Fruit fly (Drosophila melanogaster) whole organism, embryonic: ENCODE results near the gene tw.
A peak's percentile ranks its signal among the peaks of the same experiment; 100 is the strongest.

ENCODE experiments used
- Adf1 ChIP-seq: fragments of 200-800 bp; sonication (Bioruptor generic); IDR thresholded peaks from 2 replicates; pipeline ENCODE4 v1.3.6; 2022; ENCODE audit warnings: missing biosample characterization, missing genetic modification characterization
- Aef1 ChIP-seq: fragments of 200-800 bp; sonication (Bioruptor generic); IDR thresholded peaks from 3 replicates; pipeline ENCODE4 v1.3.6; 2022; ENCODE audit warnings: missing biosample characterization, missing genetic modification characterization
- Atf6 ChIP-seq: fragments of 200-800 bp; sonication (Bioruptor generic); IDR thresholded peaks from 2 replicates; pipeline ENCODE4 v1.3.6; 2022; ENCODE audit warnings: missing biosample characterization, missing genetic modification characterization
- CG10147 ChIP-seq: fragments of 200-800 bp; sonication (Bioruptor generic); optimal IDR thresholded peaks from 2 replicates; lab custom pipeline; 2019; ENCODE audit warnings: missing biosample characterization, mild to moderate bottlenecking, missing genetic modification characterization, moderate library complexity
- CG10462 ChIP-seq: fragments of 200-800 bp; sonication (Bioruptor generic); optimal IDR thresholded peaks from 2 replicates; lab custom pipeline; 2016; ENCODE audit warnings: missing biosample characterization, missing genetic modification characterization
- CG10565 ChIP-seq: fragments of 200-800 bp; sonication (Bioruptor generic); optimal IDR thresholded peaks from 3 replicates; lab custom pipeline; 2016; ENCODE audit warnings: missing biosample characterization, mild to moderate bottlenecking, missing genetic modification characterization
- CG11085 ChIP-seq: fragments of 200-800 bp; sonication (Bioruptor generic); IDR thresholded peaks from 2 replicates; pipeline ENCODE4 v1.3.6; 2022; ENCODE audit warnings: missing biosample characterization, missing genetic modification characterization
- CG11093 ChIP-seq: fragments of 200-800 bp; sonication (Bioruptor generic); IDR thresholded peaks from 3 replicates; pipeline ENCODE4 v1.3.6; 2022; ENCODE audit warnings: missing biosample characterization, missing genetic modification characterization
- CG13775 ChIP-seq: fragments of 200-800 bp; sonication (Bioruptor generic); optimal IDR thresholded peaks from 3 replicates; lab custom pipeline; 2017; ENCODE audit warnings: missing biosample characterization, mild to moderate bottlenecking, missing genetic modification characterization
- CG13894 ChIP-seq: fragments of 200-800 bp; sonication (Bioruptor generic); optimal IDR thresholded peaks from 3 replicates; lab custom pipeline; 2018; ENCODE audit warnings: missing biosample characterization, mild to moderate bottlenecking, missing genetic modification characterization, moderate library complexity
- CG14014 ChIP-seq: fragments of 200-800 bp; sonication (Bioruptor generic); IDR thresholded peaks from 2 replicates; pipeline ENCODE4 v1.3.6; 2022; ENCODE audit warnings: missing biosample characterization, missing genetic modification characterization
- CG15479 ChIP-seq: fragments of 200-800 bp; sonication (Bioruptor generic); optimal IDR thresholded peaks from 3 replicates; lab custom pipeline; 2019; ENCODE audit warnings: missing biosample characterization, mild to moderate bottlenecking, missing genetic modification characterization, moderate library complexity
- CG1647 ChIP-seq: fragments of 200-800 bp; sonication (Bioruptor generic); optimal IDR thresholded peaks from 3 replicates; lab custom pipeline; 2016; ENCODE audit warnings: missing biosample characterization, missing genetic modification characterization
- CG16779 ChIP-seq: fragments of 200-800 bp; sonication (Bioruptor generic); IDR thresholded peaks from 2 replicates; pipeline ENCODE4 v1.3.6; 2022; ENCODE audit warnings: missing biosample characterization, missing genetic modification characterization
- CG32532 ChIP-seq: fragments of 200-800 bp; sonication (Bioruptor generic); IDR thresholded peaks from 2 replicates; pipeline ENCODE4 v1.3.6; 2022; ENCODE audit warnings: missing biosample characterization, missing genetic modification characterization
- CG34376 ChIP-seq: fragments of 200-800 bp; sonication (Bioruptor generic); optimal IDR thresholded peaks from 2 replicates; lab custom pipeline; 2018; ENCODE audit warnings: missing biosample characterization, mild to moderate bottlenecking, missing genetic modification characterization
- CG34422 ChIP-seq: fragments of 200-800 bp; sonication (Bioruptor generic); IDR thresholded peaks from 3 replicates; pipeline ENCODE4 v1.3.6; 2022; ENCODE audit warnings: missing biosample characterization, missing genetic modification characterization
- CG3995 ChIP-seq: fragments of 200-800 bp; sonication (Bioruptor generic); optimal IDR thresholded peaks from 3 replicates; lab custom pipeline; 2016; ENCODE audit warnings: missing biosample characterization, missing genetic modification characterization
- CG4404 ChIP-seq: fragments of 200-800 bp; sonication (Bioruptor generic); IDR thresholded peaks from 2 replicates; pipeline ENCODE4 v1.3.6; 2022; ENCODE audit warnings: missing biosample characterization, missing genetic modification characterization
- CG5953 ChIP-seq: fragments of 200-800 bp; sonication (Bioruptor generic); IDR thresholded peaks from 2 replicates; pipeline ENCODE4 v1.3.6; 2022; ENCODE audit warnings: missing biosample characterization, missing genetic modification characterization
- CG6175 ChIP-seq: fragments of 200-800 bp; sonication (Bioruptor generic); IDR thresholded peaks from 3 replicates; pipeline ENCODE4 v1.3.6; 2022; ENCODE audit warnings: missing biosample characterization, missing genetic modification characterization
- CG6765 ChIP-seq: fragments of 200-800 bp; sonication (Bioruptor generic); optimal IDR thresholded peaks from 3 replicates; lab custom pipeline; 2017; ENCODE audit warnings: missing biosample characterization, mild to moderate bottlenecking, missing genetic modification characterization
- CG9797 ChIP-seq: fragments of 200-800 bp; sonication (Bioruptor generic); optimal IDR thresholded peaks from 3 replicates; lab custom pipeline; 2018; ENCODE audit warnings: missing biosample characterization, mild to moderate bottlenecking, missing genetic modification characterization
- D19B ChIP-seq: fragments of 200-800 bp; sonication (Bioruptor generic); optimal IDR thresholded peaks from 2 replicates; lab custom pipeline; 2017; ENCODE audit warnings: missing biosample characterization, mild to moderate bottlenecking, missing genetic modification characterization
- Dip3 ChIP-seq: fragments of 200-800 bp; sonication (Bioruptor generic); optimal IDR thresholded peaks from 3 replicates; lab custom pipeline; 2016; ENCODE audit warnings: missing biosample characterization, missing genetic modification characterization
- E2f2 ChIP-seq: fragments of 200-800 bp; sonication (Bioruptor generic); IDR thresholded peaks from 2 replicates; pipeline ENCODE4 v1.3.6; 2022; ENCODE audit warnings: missing biosample characterization, missing genetic modification characterization
- Lpt ChIP-seq: fragments of >200 bp; optimal IDR thresholded peaks from 2 replicates; lab custom pipeline; 2018; ENCODE audit warnings: missing biosample characterization, missing genetic modification characterization
- Myb ChIP-seq: fragments of 200-800 bp; sonication (Bioruptor generic); optimal IDR thresholded peaks from 2 replicates; lab custom pipeline; 2016; ENCODE audit warnings: missing biosample characterization, missing genetic modification characterization
- NK7.1 ChIP-seq: fragments of 200-800 bp; sonication (Bioruptor generic); optimal IDR thresholded peaks from 3 replicates; lab custom pipeline; 2016; ENCODE audit warnings: missing biosample characterization, missing genetic modification characterization
- Nf-YB ChIP-seq: fragments of 200-800 bp; sonication (Bioruptor generic); optimal IDR thresholded peaks from 3 replicates; lab custom pipeline; 2019; ENCODE audit warnings: missing biosample characterization, mild to moderate bottlenecking, missing genetic modification characterization, moderate library complexity
- Ptx1 ChIP-seq: fragments of 200-800 bp; sonication (Bioruptor generic); IDR thresholded peaks from 2 replicates; pipeline ENCODE4 v1.3.6; 2022; ENCODE audit warnings: missing biosample characterization, missing genetic modification characterization
- Ssrp ChIP-seq: fragments of 200-800 bp; sonication (Bioruptor generic); optimal IDR thresholded peaks from 2 replicates; lab custom pipeline; 2018; ENCODE audit warnings: missing biosample characterization, mild to moderate bottlenecking, missing genetic modification characterization, moderate library complexity
- Taf1 ChIP-seq: fragments of 200-800 bp; sonication (Bioruptor generic); IDR thresholded peaks from 2 replicates; pipeline ENCODE4 v1.3.6; 2022; ENCODE audit warnings: missing biosample characterization, missing genetic modification characterization
- Tbp ChIP-seq: fragments of >200 bp; optimal IDR thresholded peaks from 2 replicates; lab custom pipeline; 2018; ENCODE audit warnings: missing biosample characterization, missing genetic modification characterization
- Xrp1 ChIP-seq: fragments of 200-800 bp; sonication (Bioruptor generic); IDR thresholded peaks from 2 replicates; pipeline ENCODE4 v1.3.6; 2022; ENCODE audit warnings: missing biosample characterization, missing genetic modification characterization
- al ChIP-seq: fragments of 200-800 bp; sonication (Bioruptor generic); IDR thresholded peaks from 2 replicates; pipeline ENCODE4 v1.3.6; 2022; ENCODE audit warnings: missing biosample characterization, missing genetic modification characterization
- ap ChIP-seq: fragments of 200-800 bp; sonication (Bioruptor generic); IDR thresholded peaks from 2 replicates; pipeline ENCODE4 v1.3.6; 2022; ENCODE audit warnings: missing biosample characterization, missing genetic modification characterization
- bowl ChIP-seq: fragments of 200-800 bp; sonication (Bioruptor generic); IDR thresholded peaks from 2 replicates; pipeline ENCODE4 v1.3.6; 2022; ENCODE audit warnings: missing biosample characterization, missing genetic modification characterization
- eve ChIP-seq, 2 experiments: fragments of >200 bp; optimal IDR thresholded peaks; 2 replicates each; lab custom pipeline; 2017; ENCODE audit warnings: missing biosample characterization in 2 of 2, missing genetic modification characterization in 2 of 2
- grau ChIP-seq: fragments of 200-800 bp; optimal IDR thresholded peaks from 3 replicates; lab custom pipeline; 2019; ENCODE audit warnings: missing biosample characterization, mild to moderate bottlenecking, missing genetic modification characterization, moderate library complexity
- gro ChIP-seq: fragments of 200-800 bp; sonication (Bioruptor generic); optimal IDR thresholded peaks from 2 replicates; lab custom pipeline; 2016; ENCODE audit warnings: missing biosample characterization, missing genetic modification characterization
- gsb ChIP-seq: fragments of 200-800 bp; sonication (Bioruptor generic); IDR thresholded peaks from 2 replicates; pipeline ENCODE4 v1.3.6; 2022; ENCODE audit warnings: missing biosample characterization, missing genetic modification characterization
- hbn ChIP-seq: fragments of 200-800 bp; sonication (Bioruptor generic); IDR thresholded peaks from 2 replicates; pipeline ENCODE4 v1.3.6; 2022; ENCODE audit warnings: missing biosample characterization, missing genetic modification characterization; ENCODE audit not compliant: partially characterized antibody
- kah ChIP-seq: fragments of 200-800 bp; sonication (Bioruptor generic); optimal IDR thresholded peaks from 2 replicates; lab custom pipeline; 2018; ENCODE audit warnings: missing biosample characterization, mild to moderate bottlenecking, missing genetic modification characterization
- otp ChIP-seq: fragments of 200-800 bp; sonication (Bioruptor generic); IDR thresholded peaks from 3 replicates; pipeline ENCODE4, ENCODE4 v1.3.6; 2022; ENCODE audit warnings: missing biosample characterization, missing genetic modification characterization
- pan ChIP-seq, 4 experiments: fragments of >200 bp in 3 of 4; fragments of 200-800 bp in 1 of 4; sonication (Bioruptor generic) in 1 of 4; optimal IDR thresholded peaks in 3 of 4; IDR thresholded peaks in 1 of 4; 2 replicates each; pipeline versions ENCODE4 v1.3.6 to Lab custom; 2017 to 2022; ENCODE audit warnings: missing biosample characterization in 2 of 4, missing genetic modification characterization in 2 of 4, mixed read lengths in 1 of 4
- phol ChIP-seq: fragments of 200-800 bp; sonication (Bioruptor generic); optimal IDR thresholded peaks from 3 replicates; lab custom pipeline; 2018; ENCODE audit warnings: missing biosample characterization, mild to moderate bottlenecking, missing genetic modification characterization, moderate library complexity
- pita ChIP-seq: fragments of 200-800 bp; sonication (Bioruptor generic); optimal IDR thresholded peaks from 2 replicates; lab custom pipeline; 2017; ENCODE audit warnings: missing biosample characterization, mild to moderate bottlenecking, missing genetic modification characterization
- ranshi ChIP-seq: fragments of 200-800 bp; sonication (Bioruptor generic); IDR thresholded peaks from 2 replicates; pipeline ENCODE4 v1.3.6; 2022; ENCODE audit warnings: missing biosample characterization, missing genetic modification characterization
- tgo ChIP-seq: fragments of 200-800 bp; sonication (Bioruptor generic); IDR thresholded peaks from 3 replicates; pipeline ENCODE4 v1.3.6; 2022; ENCODE audit warnings: missing biosample characterization, missing genetic modification characterization
- tup ChIP-seq: fragments of 200-800 bp; sonication (Bioruptor generic); optimal IDR thresholded peaks from 2 replicates; lab custom pipeline; 2016; ENCODE audit warnings: missing biosample characterization, mild to moderate bottlenecking, missing genetic modification characterization, moderate library complexity
- wdn ChIP-seq: fragments of 200-800 bp; sonication (Bioruptor generic); IDR thresholded peaks from 2 replicates; pipeline ENCODE4 v1.3.6; 2022; ENCODE audit warnings: missing biosample characterization, missing genetic modification characterization

Gene tw

DNA sequence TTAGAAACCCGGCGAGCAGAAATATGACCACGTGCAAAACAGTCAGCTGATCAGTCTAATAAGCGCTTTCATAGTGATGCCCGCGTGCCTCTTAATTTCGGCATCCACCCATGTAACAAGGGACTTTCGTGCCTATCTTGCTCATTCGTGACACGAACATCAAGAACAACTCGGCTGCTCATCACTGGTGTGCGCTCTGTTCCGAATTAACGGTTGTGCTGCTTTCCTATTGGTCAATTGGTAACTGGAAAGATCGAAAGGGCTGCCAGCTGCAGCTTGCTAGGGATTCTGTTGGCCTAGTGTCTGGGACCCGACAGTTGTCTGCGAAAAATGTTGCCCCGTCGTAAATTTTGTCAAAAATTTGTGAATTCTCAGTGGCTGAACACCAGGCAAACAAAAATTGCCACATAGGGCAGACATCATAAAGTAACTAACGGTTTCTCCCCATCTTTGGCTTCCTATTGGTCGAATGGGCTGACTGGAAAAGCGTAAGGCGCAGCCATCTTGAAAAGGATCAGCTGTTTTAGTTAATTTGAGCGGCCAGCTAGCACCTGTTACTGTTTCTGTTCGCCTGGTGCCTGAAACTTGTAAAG lies 11.9 kb downstream of the tw start (continued):
- TF ChIP-seq CG13775: no peak
- TF ChIP-seq grau (tag; lab: Kevin White, UChicago): peak; percentile 22
- peak; percentile 33 for TF ChIP-seq kah (GFP tag; lab: Kevin White, UChicago)
- TF ChIP-seq CG6175 (GFP tag; lab: Robert Waterston, UW): no peak
- no peak for TF ChIP-seq CG4404 (GFP tag; lab: Robert Waterston, UW)
- TF ChIP-seq phol (tag; lab: Kevin White, UChicago): peak; percentile 91
- TF ChIP-seq tup (GFP tag; lab: Kevin White, UChicago): no peak
- TF ChIP-seq Ssrp (tag; lab: Kevin White, UChicago): no peak
- TF ChIP-seq Taf1 (GFP tag; lab: Robert Waterston, UW): no peak
- TF ChIP-seq tgo: no peak
- TF ChIP-seq pita: no peak
- peak; percentile 31 for TF ChIP-seq CG34376 (GFP tag; lab: Kevin White, UChicago)
- no peak for TF ChIP-seq gro (GFP tag; lab: Kevin White, UChicago)
- TF ChIP-seq otp: 0 out of 3 replicates have a peak, but pooled peaks have one; percentile 39
- TF ChIP-seq gsb (GFP tag; lab: Robert Waterston, UW): no peak
- peak; percentile 42 for TF ChIP-seq CG15479
- TF ChIP-seq ranshi (GFP tag; lab: Robert Waterston, UW): 0 out of 2 replicates have a peak, but pooled peaks have one; percentile 15
- TF ChIP-seq Dip3 (GFP tag; lab: Kevin White, UChicago): no peak
- TF ChIP-seq Aef1 (GFP tag; lab: Robert Waterston, UW): no peak
- no peak for TF ChIP-seq CG9797 (GFP tag; lab: Kevin White, UChicago)
- no peak for TF ChIP-seq CG1647 (GFP tag; lab: Kevin White, UChicago)
- TF ChIP-seq Atf6 (GFP tag; lab: Robert Waterston, UW): no peak
- TF ChIP-seq eve (GFP tag; optimal IDR thresholded peaks at IDR 0.05; lab: Kevin White, UChicago): no peak
- no peak for TF ChIP-seq NK7.1 (GFP tag; lab: Kevin White, UChicago)
- no peak for TF ChIP-seq bowl
- TF ChIP-seq CG10462 (GFP tag; lab: Kevin White, UChicago): peak; percentile 89
- TF ChIP-seq CG32532 (GFP tag; lab: Robert Waterston, UW): peak; percentile 43; the same call in 1 of the 2 replicates
- TF ChIP-seq Xrp1 (GFP tag; lab: Robert Waterston, UW): peak; percentile 52; the same call in 1 of the 2 replicates
- no peak for TF ChIP-seq wdn
- no peak for TF ChIP-seq CG5953 (GFP tag; lab: Robert Waterston, UW)
- TF ChIP-seq CG10565 (GFP tag; lab: Kevin White, UChicago): no peak
- peak; percentile 99 for TF ChIP-seq hbn
- TF ChIP-seq CG14014 (GFP tag; lab: Robert Waterston, UW): no peak
- peak; percentile 44 for TF ChIP-seq CG13894
- no peak for TF ChIP-seq CG6765 (GFP tag; lab: Kevin White, UChicago)
- no peak for TF ChIP-seq CG11085
- no peak for TF ChIP-seq CG3995 (GFP tag; lab: Kevin White, UChicago)
- no peak for TF ChIP-seq CG16779 (GFP tag; lab: Robert Waterston, UW)
- TF ChIP-seq pan (optimal IDR thresholded peaks at IDR 0.05; lab: Kevin White, UChicago): no peak
- TF ChIP-seq pan (GFP tag; optimal IDR thresholded peaks at IDR 0.05 in 1 of 2, IDR thresholded peaks at IDR 0.05 in 1 of 2): no peak
- peak; percentile 22; the same call in 1 of the 2 replicates for TF ChIP-seq E2f2
- TF ChIP-seq Lpt (GFP tag; lab: Kevin White, UChicago): no peak
- TF ChIP-seq CG11093 (GFP tag; lab: Robert Waterston, UW): no peak
- TF ChIP-seq Tbp (GFP tag; lab: Kevin White, UChicago): no peak
- peak; percentile 22 for TF ChIP-seq Myb (GFP tag; lab: Kevin White, UChicago)
- TF ChIP-seq CG34422: no peak
- no peak for TF ChIP-seq al (GFP tag; lab: Robert Waterston, UW)
- no peak for TF ChIP-seq ap (GFP tag; lab: Robert Waterston, UW)
- no peak for TF ChIP-seq D19B
- TF ChIP-seq Nf-YB (GFP tag; lab: Kevin White, UChicago): peak; percentile 98
- no peak for TF ChIP-seq Adf1
- TF ChIP-seq Ptx1: no peak
- TF ChIP-seq CG10147: no peak
